Worm (Caenorhabditis elegans) whole organism, L1 larva: ENCODE measurements around the gene cyp-33C1.
A peak's percentile ranks its signal among the peaks of the same experiment; 100 is the strongest.

Source experiments
- blmp-1 ChIP-seq: fragments of 150-350 bp; optimal IDR thresholded peaks from 2 replicates; lab custom pipeline; 2014; ENCODE audit warnings: missing biosample characterization, missing genetic modification characterization
- nhr-47 ChIP-seq: sonication (generic microtip); optimal IDR thresholded peaks from 2 replicates; lab custom pipeline; 2016; ENCODE audit warnings: mild to moderate bottlenecking, missing genetic modification characterization, moderate library complexity, missing compliant biosample characterization
- snpc-4 ChIP-seq: fragments of 150-350 bp; optimal IDR thresholded peaks from 2 replicates; lab custom pipeline; 2014; ENCODE audit warnings: missing biosample characterization, missing genetic modification characterization
- tbx-2 ChIP-seq: sonication (generic microtip); optimal IDR thresholded peaks from 2 replicates; lab custom pipeline; 2016; ENCODE audit warnings: missing genetic modification characterization, missing compliant biosample characterization
- zip-4 ChIP-seq: fragments of 200-800 bp; sonication (Bioruptor generic); optimal IDR thresholded peaks from 2 replicates; lab custom pipeline; 2018; ENCODE audit warnings: mild to moderate bottlenecking, missing genetic modification characterization, moderate library complexity, missing compliant biosample characterization

ce11 chrV:2215352-2215751, 36.0 kb downstream of the cyp-33C1 start, which contains the start of gene nstp-8:
- TF ChIP-seq zip-4 (GFP tag; lab: Kevin White, UChicago) (no peak), blmp-1 (tag; lab: Kevin White, UChicago) (peak; percentile 30), tbx-2 (no peak), snpc-4 (tag; lab: Kevin White, UChicago) (no peak), nhr-47 (tag; lab: Kevin White, UChicago) (no peak)
